Worm (Caenorhabditis elegans) whole organism, mixed stage, embryonic: ENCODE data around the gene K12H4.2.
A peak's percentile ranks its signal among the peaks of the same experiment; 100 is the strongest.

ENCODE experiments used
- M03D4.4 ChIP-seq: sonication (generic microtip); optimal IDR thresholded peaks from 2 replicates; lab custom pipeline; 2017; ENCODE audit warnings: mild to moderate bottlenecking, missing genetic modification characterization, missing compliant biosample characterization
- bed-3 ChIP-seq: fragments of 200-800 bp; sonication (Bioruptor generic); optimal IDR thresholded peaks from 3 replicates; lab custom pipeline; 2018; ENCODE audit warnings: mild to moderate bottlenecking, missing genetic modification characterization, moderate library complexity, missing compliant biosample characterization
- blmp-1 ChIP-seq: fragments of 150-350 bp; optimal IDR thresholded peaks from 2 replicates; lab custom pipeline; 2014; ENCODE audit warnings: missing biosample characterization, missing genetic modification characterization
- ceh-39 ChIP-seq: fragments of 150-350 bp; optimal IDR thresholded peaks from 2 replicates; lab custom pipeline; 2014; ENCODE audit warnings: missing biosample characterization, missing genetic modification characterization
- ceh-43 ChIP-seq: fragments of 200-800 bp; sonication (Bioruptor generic); optimal IDR thresholded peaks from 2 replicates; lab custom pipeline; 2018; ENCODE audit warnings: mild to moderate bottlenecking, missing genetic modification characterization, moderate library complexity, missing compliant biosample characterization
- ceh-83 ChIP-seq: fragments of 200-800 bp; sonication (Bioruptor generic); optimal IDR thresholded peaks from 2 replicates; lab custom pipeline; 2018; ENCODE audit warnings: mild to moderate bottlenecking, missing genetic modification characterization, missing compliant biosample characterization
- ces-1 ChIP-seq: fragments of 150-350 bp; optimal IDR thresholded peaks from 2 replicates; lab custom pipeline; 2014; ENCODE audit warnings: missing biosample characterization, missing genetic modification reagents, missing genetic modification characterization
- cnd-1 ChIP-seq: fragments of 200-800 bp; sonication (Bioruptor generic); optimal IDR thresholded peaks from 2 replicates; lab custom pipeline; 2018; ENCODE audit warnings: mild to moderate bottlenecking, missing genetic modification characterization, missing compliant biosample characterization
- drap-1 ChIP-seq: fragments of 200-800 bp; sonication (Bioruptor generic); optimal IDR thresholded peaks from 3 replicates; lab custom pipeline; 2018; ENCODE audit warnings: mild to moderate bottlenecking, missing genetic modification characterization, missing compliant biosample characterization
- elt-1 ChIP-seq: sonication (generic microtip); optimal IDR thresholded peaks from 2 replicates; lab custom pipeline; 2017; ENCODE audit warnings: missing genetic modification characterization, mild to moderate bottlenecking, missing compliant biosample characterization, antibody characterized with exemption, moderate library complexity, borderline replicate concordance; ENCODE audit not compliant: insufficient read depth
- elt-3 ChIP-seq: fragments of 150-350 bp; optimal IDR thresholded peaks from 2 replicates; lab custom pipeline; 2014; ENCODE audit warnings: missing biosample characterization, missing genetic modification characterization
- flh-1 ChIP-seq: fragments of 200-800 bp; sonication (Bioruptor generic); optimal IDR thresholded peaks from 2 replicates; lab custom pipeline; 2018; ENCODE audit warnings: mild to moderate bottlenecking, missing genetic modification characterization, moderate library complexity, missing compliant biosample characterization
- ham-2 ChIP-seq: fragments of 200-800 bp; sonication (Bioruptor generic); optimal IDR thresholded peaks from 2 replicates; lab custom pipeline; 2018; ENCODE audit warnings: mild to moderate bottlenecking, missing genetic modification characterization, missing compliant biosample characterization
- hlh-1 ChIP-seq: fragments of 150-350 bp; optimal IDR thresholded peaks from 2 replicates; lab custom pipeline; 2014; ENCODE audit warnings: missing biosample characterization, missing genetic modification reagents, missing genetic modification characterization
- lin-13 ChIP-seq: fragments of 150-350 bp; optimal IDR thresholded peaks from 2 replicates; lab custom pipeline; 2014; ENCODE audit warnings: missing biosample characterization, missing genetic modification characterization
- lin-32 ChIP-seq: fragments of 200-800 bp; sonication (Bioruptor generic); optimal IDR thresholded peaks from 2 replicates; lab custom pipeline; 2018; ENCODE audit warnings: mild to moderate bottlenecking, missing genetic modification characterization, missing compliant biosample characterization
- lsy-2 ChIP-seq: fragments of 150-350 bp; optimal IDR thresholded peaks from 2 replicates; lab custom pipeline; 2014; ENCODE audit warnings: missing biosample characterization, missing genetic modification characterization
- mab-5 ChIP-seq: fragments of 150-350 bp; optimal IDR thresholded peaks from 2 replicates; lab custom pipeline; 2014; ENCODE audit warnings: missing biosample characterization, missing genetic modification characterization
- mep-1 ChIP-seq: fragments of 150-350 bp; optimal IDR thresholded peaks from 2 replicates; lab custom pipeline; 2017; ENCODE audit warnings: missing biosample characterization, missing genetic modification reagents, missing genetic modification characterization, inconsistent platforms
- mls-2 ChIP-seq: sonication (generic microtip); optimal IDR thresholded peaks from 2 replicates; lab custom pipeline; 2016; ENCODE audit warnings: mild to moderate bottlenecking, missing genetic modification characterization, moderate library complexity, missing compliant biosample characterization
- nhr-12 ChIP-seq: fragments of 150-350 bp; optimal IDR thresholded peaks from 2 replicates; lab custom pipeline; 2014; ENCODE audit warnings: missing biosample characterization, missing genetic modification characterization
- nhr-2 ChIP-seq: fragments of 150-350 bp; optimal IDR thresholded peaks from 2 replicates; lab custom pipeline; 2014; ENCODE audit warnings: missing biosample characterization, missing genetic modification characterization
- nhr-237 ChIP-seq: fragments of 150-350 bp; optimal IDR thresholded peaks from 2 replicates; lab custom pipeline; 2014; ENCODE audit warnings: missing biosample characterization, missing genetic modification characterization
- nhr-28 ChIP-seq: fragments of 150-350 bp; optimal IDR thresholded peaks from 2 replicates; lab custom pipeline; 2014; ENCODE audit warnings: missing biosample characterization, missing genetic modification characterization
- nhr-76 ChIP-seq: sonication (generic microtip); optimal IDR thresholded peaks from 2 replicates; lab custom pipeline; 2017; ENCODE audit warnings: missing biosample characterization, missing genetic modification characterization
- pha-4 ChIP-seq: fragments of 150-350 bp; optimal IDR thresholded peaks from 2 replicates; lab custom pipeline; 2018; ENCODE audit warnings: missing biosample characterization, missing genetic modification reagents, missing genetic modification characterization
- sem-2 ChIP-seq: fragments of 200-800 bp; sonication (Bioruptor generic); optimal IDR thresholded peaks from 2 replicates; lab custom pipeline; 2018; ENCODE audit warnings: mild to moderate bottlenecking, missing genetic modification characterization, missing compliant biosample characterization
- snpc-4 ChIP-seq: fragments of 150-350 bp; optimal IDR thresholded peaks from 2 replicates; lab custom pipeline; 2014; ENCODE audit warnings: missing biosample characterization, missing genetic modification characterization
- sptf-1 ChIP-seq: sonication (generic microtip); optimal IDR thresholded peaks from 2 replicates; lab custom pipeline; 2017; ENCODE audit warnings: mild to moderate bottlenecking, missing genetic modification characterization, moderate library complexity, missing compliant biosample characterization
- tbx-8 ChIP-seq: fragments of 200-800 bp; sonication (Bioruptor generic); optimal IDR thresholded peaks from 2 replicates; lab custom pipeline; 2018; ENCODE audit warnings: mild to moderate bottlenecking, missing genetic modification characterization, moderate library complexity, missing compliant biosample characterization
- unc-120 ChIP-seq: sonication (generic microtip); optimal IDR thresholded peaks from 2 replicates; lab custom pipeline; 2017; ENCODE audit warnings: missing genetic modification characterization, missing compliant biosample characterization; ENCODE audit not compliant: poor library complexity, severe bottlenecking
- unc-39 ChIP-seq: fragments of 150-350 bp; optimal IDR thresholded peaks from 2 replicates; lab custom pipeline; 2014; ENCODE audit warnings: missing biosample characterization, missing genetic modification characterization
- unc-62 ChIP-seq: fragments of 150-350 bp; optimal IDR thresholded peaks from 2 replicates; lab custom pipeline; 2014; ENCODE audit warnings: missing biosample characterization, missing genetic modification reagents, missing genetic modification characterization
- zip-8 ChIP-seq: fragments of 150-350 bp; optimal IDR thresholded peaks from 2 replicates; lab custom pipeline; 2014; ENCODE audit warnings: missing biosample characterization, missing genetic modification characterization
- ztf-11 ChIP-seq: fragments of 150-350 bp; optimal IDR thresholded peaks from 2 replicates; lab custom pipeline; 2014; ENCODE audit warnings: missing biosample characterization, missing genetic modification characterization

K12H4.2 gene

DNA sequence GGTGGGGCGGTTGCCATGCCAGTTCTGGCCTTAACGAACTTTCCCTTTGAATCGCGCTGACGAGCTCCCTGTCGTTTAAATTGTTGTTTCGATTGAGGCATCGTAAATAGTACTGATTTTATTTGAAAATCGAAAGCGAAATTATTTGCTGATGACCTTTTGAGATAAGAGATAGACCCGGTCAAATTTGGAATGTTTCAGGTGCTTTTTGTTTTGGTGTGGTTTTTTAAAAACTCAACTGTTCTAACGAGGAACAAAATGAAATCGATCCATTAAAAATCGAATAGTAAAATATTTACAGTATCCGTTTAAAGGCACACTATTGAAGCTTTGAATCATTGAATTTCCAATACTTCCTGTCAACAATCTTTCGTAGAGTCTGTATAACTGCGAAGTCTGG, 4.7 kb upstream of the K12H4.2 start, which contains the start of gene K12H4.6:
Gene K12H4.6 (minus strand): TSS at position 101 of the 400 bp plus-strand sequence.
- TF ChIP-seq cnd-1 (tag; lab: Kevin White, UChicago) (no peak), ceh-83 (GFP tag; lab: Kevin White, UChicago) (no peak), M03D4.4 (tag; lab: Kevin White, UChicago) (no peak), drap-1 (GFP tag; lab: Kevin White, UChicago) (no peak), pha-4 (tag; lab: Kevin White, UChicago) (no peak), bed-3 (GFP tag; lab: Kevin White, UChicago) (no peak), ham-2 (GFP tag; lab: Kevin White, UChicago) (no peak), ztf-11 (tag; lab: Kevin White, UChicago) (no peak), hlh-1 (tag; lab: Kevin White, UChicago) (no peak), blmp-1 (tag; lab: Kevin White, UChicago) (no peak), unc-39 (no peak), lin-13 (tag; lab: Kevin White, UChicago) (no peak), zip-8 (tag; lab: Kevin White, UChicago) (no peak), sptf-1 (tag; lab: Kevin White, UChicago) (no peak), mab-5 (tag; lab: Kevin White, UChicago) (no peak), ceh-39 (tag; lab: Kevin White, UChicago) (no peak)

DNA sequence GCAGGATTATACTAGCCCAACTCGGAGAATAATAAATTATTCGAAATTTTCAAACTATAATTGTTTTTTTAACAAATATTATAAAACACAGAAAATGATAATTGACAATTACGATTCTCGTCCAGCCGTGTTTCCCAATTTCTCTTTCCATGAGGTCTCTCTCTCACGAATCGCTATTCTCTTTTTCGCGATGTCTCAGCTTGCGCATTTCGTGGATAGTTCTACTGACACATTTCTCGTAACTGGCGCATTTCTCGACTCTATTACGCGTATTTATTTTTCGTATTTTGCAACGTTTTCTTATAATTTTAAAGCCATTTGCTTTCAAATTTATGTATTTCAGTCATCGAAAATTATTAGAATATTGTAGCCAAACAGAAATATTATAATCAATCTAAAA, 3.7 kb upstream of the K12H4.2 start:
- peak; percentile 99 for TF ChIP-seq tbx-8 (GFP tag; lab: Kevin White, UChicago)
- no peak for TF ChIP-seq zip-8 (tag; lab: Kevin White, UChicago)
- TF ChIP-seq lsy-2 (tag; lab: Kevin White, UChicago), result peak; percentile 93
- peak; percentile 68 for TF ChIP-seq mab-5 (tag; lab: Kevin White, UChicago)
- peak; percentile 99 for TF ChIP-seq unc-120 (tag; lab: Kevin White, UChicago)
- peak; percentile 100 for TF ChIP-seq sptf-1 (tag; lab: Kevin White, UChicago)
- TF ChIP-seq ztf-11 (tag; lab: Kevin White, UChicago), result peak; percentile 94
- TF ChIP-seq elt-1 (tag; lab: Kevin White, UChicago), result peak; percentile 56
- TF ChIP-seq ham-2 (GFP tag; lab: Kevin White, UChicago), result peak; percentile 98
- TF ChIP-seq ces-1, result peak; percentile 90
- TF ChIP-seq nhr-237 (tag; lab: Kevin White, UChicago), result peak; percentile 99
- TF ChIP-seq unc-39, result peak; percentile 67
- TF ChIP-seq nhr-2 (tag; lab: Kevin White, UChicago), result peak; percentile 22
- TF ChIP-seq hlh-1 (tag; lab: Kevin White, UChicago), result peak; percentile 88
- peak; percentile 100 for TF ChIP-seq mls-2 (tag; lab: Kevin White, UChicago)
- TF ChIP-seq ceh-83 (GFP tag; lab: Kevin White, UChicago), result peak; percentile 99
- peak; percentile 100 for TF ChIP-seq mep-1 (tag; lab: Kevin White, UChicago)
- peak; percentile 99 for TF ChIP-seq M03D4.4 (tag; lab: Kevin White, UChicago)
- peak; percentile 96 for TF ChIP-seq flh-1 (GFP tag; lab: Kevin White, UChicago)
- TF ChIP-seq nhr-28 (tag; lab: Kevin White, UChicago), result peak; percentile 94
- TF ChIP-seq bed-3 (GFP tag; lab: Kevin White, UChicago), result peak; percentile 98
- TF ChIP-seq pha-4 (tag; lab: Kevin White, UChicago), result peak; percentile 98
- peak; percentile 67 for TF ChIP-seq blmp-1 (tag; lab: Kevin White, UChicago)
- TF ChIP-seq nhr-12 (tag; lab: Kevin White, UChicago), result peak; percentile 55
- TF ChIP-seq lin-32 (GFP tag; lab: Kevin White, UChicago), result peak; percentile 100
- TF ChIP-seq nhr-76 (tag; lab: Kevin White, UChicago), result no peak
- no peak for TF ChIP-seq snpc-4 (tag; lab: Kevin White, UChicago)
- TF ChIP-seq drap-1 (GFP tag; lab: Kevin White, UChicago), result peak; percentile 100
- peak; percentile 97 for TF ChIP-seq sem-2 (GFP tag; lab: Kevin White, UChicago)
- TF ChIP-seq cnd-1 (tag; lab: Kevin White, UChicago), result peak; percentile 99
- TF ChIP-seq ceh-43 (GFP tag; lab: Kevin White, UChicago), result peak; percentile 98
- peak; percentile 99 for TF ChIP-seq lin-13 (tag; lab: Kevin White, UChicago)
- TF ChIP-seq elt-3 (tag; lab: Kevin White, UChicago), result peak; percentile 87
- peak; percentile 94 for TF ChIP-seq unc-62 (GFP tag; lab: Kevin White, UChicago)
- peak; percentile 90 for TF ChIP-seq ceh-39 (tag; lab: Kevin White, UChicago)
